Worm (Caenorhabditis elegans): Measurements from ENCODE around the gene smim-14.

smim-14 gene

DNA sequence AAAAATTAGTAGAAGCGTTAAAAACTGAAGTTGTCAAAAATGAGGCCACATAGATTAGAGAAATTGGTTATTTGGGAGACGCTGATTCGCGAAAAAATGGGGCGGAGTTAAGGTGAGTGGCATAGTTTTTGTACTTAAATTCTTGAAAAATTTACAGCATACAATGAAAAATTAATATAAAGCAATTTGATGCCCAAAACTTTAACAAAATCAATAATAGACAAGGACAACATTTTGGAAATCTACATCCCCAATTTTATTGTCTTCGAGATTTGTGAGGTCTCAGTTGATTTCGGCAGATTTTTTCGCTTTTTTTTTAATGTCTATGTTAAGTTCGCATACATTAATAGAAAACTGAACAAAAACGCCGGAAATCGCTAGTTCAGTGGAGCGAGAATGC is 6.7 kb upstream of the smim-14 start:
- TF ChIP-seq ref-1 (GFP tag; conservative IDR thresholded peaks at IDR 0.05) (no peak), flt-1 (GFP tag; IDR thresholded peaks at IDR 0.05) (0 out of 2 replicates have a peak, but pooled peaks have one; percentile 29), cog-1 (tag; optimal IDR thresholded peaks at IDR 0.05) (peak; percentile 66), klf-2 (GFP tag; conservative IDR thresholded peaks at IDR 0.05) (peak; percentile 56; the same call in 1 of the 2 replicates)

DNA sequence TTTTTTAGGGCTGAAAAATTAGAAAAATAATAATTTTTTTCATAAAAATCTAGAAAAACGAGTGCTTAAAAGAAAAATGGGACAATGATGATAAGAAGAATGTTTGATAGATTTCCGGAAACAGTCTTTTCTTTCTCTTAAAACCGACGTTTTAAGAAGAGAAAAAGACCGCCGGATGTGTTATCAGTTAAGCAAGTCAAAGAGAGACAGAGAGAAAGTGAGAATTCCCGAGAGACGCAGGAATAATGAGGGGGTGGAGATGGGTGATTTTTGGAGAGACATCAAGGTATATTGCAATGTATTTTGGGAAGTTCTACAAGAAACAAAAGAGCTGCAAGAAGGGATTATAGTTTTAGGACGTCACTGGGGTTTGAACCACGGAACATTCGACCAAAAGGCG is 6.0 kb upstream of the smim-14 start, which contains the start of gene C34C12.9:
TSS of gene C34C12.9 (minus strand) at position 16 of the 400 bp plus-strand sequence.
- TF ChIP-seq tab-1 (GFP tag; IDR thresholded peaks at IDR 0.05) (no peak), ztf-23 (GFP tag; IDR thresholded peaks at IDR 0.05) (no peak), ref-1 (GFP tag; conservative IDR thresholded peaks at IDR 0.05) (no peak), klf-2 (GFP tag; conservative IDR thresholded peaks at IDR 0.05) (no peak), ztf-29 (GFP tag; IDR thresholded peaks at IDR 0.05) (no peak), cog-1 (tag; optimal IDR thresholded peaks at IDR 0.05) (no peak)

DNA sequence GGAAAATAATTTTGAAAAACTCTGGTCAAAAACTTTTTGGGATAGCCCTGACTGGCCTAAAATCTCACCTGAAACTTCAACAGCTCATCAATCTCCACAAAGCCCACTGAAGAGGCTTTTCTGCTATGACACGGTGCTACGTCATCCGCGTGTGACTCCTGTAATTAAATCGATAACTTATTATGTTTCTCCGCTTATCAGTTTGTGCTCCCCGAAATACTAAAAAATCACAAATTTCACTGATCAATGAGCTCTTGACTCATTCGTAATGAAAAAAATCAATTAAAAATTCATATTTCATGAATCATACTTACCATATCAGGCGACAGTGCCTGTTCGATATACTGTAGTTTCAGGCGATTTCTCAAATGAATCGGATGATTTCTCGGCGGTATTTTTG is 5.5 kb upstream of the smim-14 start:
- TF ChIP-seq klf-2 (GFP tag; conservative IDR thresholded peaks at IDR 0.05), result no peak
- TF ChIP-seq cog-1 (tag; optimal IDR thresholded peaks at IDR 0.05), result no peak
- TF ChIP-seq T22C8.4 (GFP tag; IDR thresholded peaks at IDR 0.05), result no peak
- TF ChIP-seq tab-1 (GFP tag; IDR thresholded peaks at IDR 0.05), result no peak
- TF ChIP-seq ref-1 (GFP tag; conservative IDR thresholded peaks at IDR 0.05), result no peak
- no peak for TF ChIP-seq flt-1 (GFP tag; IDR thresholded peaks at IDR 0.05)
- no peak for TF ChIP-seq med-1 (GFP tag; optimal IDR thresholded peaks at IDR 0.05; ENCODE audit: insufficient read depth)
- no peak for TF ChIP-seq ztf-29 (GFP tag; IDR thresholded peaks at IDR 0.05)
- no peak for TF ChIP-seq ztf-23 (GFP tag; IDR thresholded peaks at IDR 0.05)

DNA sequence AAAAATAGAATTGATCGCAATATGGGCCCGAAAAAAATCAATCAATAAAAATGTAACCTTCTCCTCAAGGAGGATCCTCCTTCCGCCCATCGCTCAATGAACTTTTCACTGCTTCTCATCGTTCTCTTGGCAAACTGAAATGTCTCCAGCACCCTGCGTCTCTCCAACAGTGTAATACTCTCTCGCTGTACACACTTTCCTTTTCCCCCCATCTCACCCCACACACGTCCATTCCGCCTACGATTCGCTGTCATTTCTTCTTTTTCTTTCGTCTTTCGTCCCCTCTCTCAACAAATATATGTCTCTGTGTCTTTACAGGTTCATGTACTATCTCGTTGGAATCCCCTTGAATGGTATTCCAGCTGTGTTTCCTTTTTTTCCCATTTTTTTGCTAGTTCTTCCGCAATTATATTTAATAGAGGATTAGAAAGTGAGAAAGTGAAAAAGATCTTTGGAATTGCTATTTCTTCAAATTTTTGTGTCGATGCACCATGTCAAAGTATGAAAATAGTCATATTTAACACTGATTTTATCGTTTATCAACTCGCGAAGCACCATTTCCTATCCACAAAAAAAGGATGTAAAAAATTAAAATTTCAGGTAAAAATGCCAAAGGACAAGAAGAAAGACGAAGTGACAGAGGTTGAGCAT is 2.0 kb upstream of the smim-14 start, which contains the start of gene rsu-1:
TSS of gene rsu-1 (plus strand) at position 601 of the 651 bp plus-strand sequence.
- TF ChIP-seq tab-1 (GFP tag; IDR thresholded peaks at IDR 0.05) (no peak), cog-1 (tag; optimal IDR thresholded peaks at IDR 0.05) (peak; percentile 26), T22C8.4 (GFP tag; IDR thresholded peaks at IDR 0.05) (peak; percentile 51)

DNA sequence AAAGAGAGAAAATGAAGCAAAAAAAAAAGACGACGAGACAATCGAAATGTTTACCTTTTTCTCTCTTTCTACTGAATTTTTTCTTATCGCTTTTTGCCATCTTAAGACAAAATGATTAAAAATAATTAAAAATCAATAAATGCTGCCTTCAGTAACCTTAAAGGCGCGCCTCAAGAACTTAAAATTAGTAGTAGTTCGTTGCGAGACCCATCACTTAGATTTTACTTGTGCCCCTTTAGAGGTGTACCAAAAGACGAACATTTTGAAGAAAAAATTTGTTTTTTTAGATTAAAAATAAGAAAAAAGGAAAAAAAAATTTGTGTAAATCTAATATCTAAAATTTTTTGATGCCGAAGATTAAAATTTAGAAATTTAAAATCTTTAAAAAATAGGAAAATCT is 1.4 kb upstream of the smim-14 start:
- no peak for TF ChIP-seq ztf-29 (GFP tag; IDR thresholded peaks at IDR 0.05)
- no peak for TF ChIP-seq T22C8.4 (GFP tag; IDR thresholded peaks at IDR 0.05)
- TF ChIP-seq klf-2 (GFP tag; conservative IDR thresholded peaks at IDR 0.05), result no peak
- TF ChIP-seq tab-1 (GFP tag; IDR thresholded peaks at IDR 0.05), result no peak
- TF ChIP-seq ztf-23 (GFP tag; IDR thresholded peaks at IDR 0.05), result no peak
- TF ChIP-seq ref-1 (GFP tag; conservative IDR thresholded peaks at IDR 0.05), result no peak
- TF ChIP-seq med-1 (GFP tag; optimal IDR thresholded peaks at IDR 0.05; ENCODE audit: insufficient read depth), result no peak
- no peak for TF ChIP-seq flt-1 (GFP tag; IDR thresholded peaks at IDR 0.05)

DNA sequence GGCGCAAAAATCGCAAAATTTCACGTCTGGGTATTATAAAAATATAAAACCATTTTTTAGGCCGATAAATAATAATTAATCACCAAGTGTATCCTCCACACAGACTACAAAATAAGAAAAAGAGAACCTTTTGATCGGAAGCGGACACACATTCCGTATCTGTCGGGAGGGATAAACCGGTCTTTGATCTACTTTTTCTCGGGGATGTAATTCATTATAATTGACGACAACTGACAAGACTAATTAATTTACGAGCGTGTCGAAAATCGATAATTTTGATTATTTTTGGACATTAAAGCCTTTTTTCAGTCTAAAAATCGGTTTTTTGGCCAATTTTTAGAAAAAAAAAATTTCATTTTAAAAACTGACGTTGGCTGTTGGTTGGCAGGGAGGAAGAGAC is 887 bp upstream of the smim-14 start:
- no peak for TF ChIP-seq cog-1 (tag; optimal IDR thresholded peaks at IDR 0.05)
- TF ChIP-seq ztf-29 (GFP tag; IDR thresholded peaks at IDR 0.05), result no peak
- no peak for TF ChIP-seq tab-1 (GFP tag; IDR thresholded peaks at IDR 0.05)
- TF ChIP-seq T22C8.4 (GFP tag; IDR thresholded peaks at IDR 0.05), result no peak
- no peak for TF ChIP-seq flt-1 (GFP tag; IDR thresholded peaks at IDR 0.05)
- no peak for TF ChIP-seq klf-2 (GFP tag; conservative IDR thresholded peaks at IDR 0.05)
- no peak for TF ChIP-seq ref-1 (GFP tag; conservative IDR thresholded peaks at IDR 0.05)

DNA sequence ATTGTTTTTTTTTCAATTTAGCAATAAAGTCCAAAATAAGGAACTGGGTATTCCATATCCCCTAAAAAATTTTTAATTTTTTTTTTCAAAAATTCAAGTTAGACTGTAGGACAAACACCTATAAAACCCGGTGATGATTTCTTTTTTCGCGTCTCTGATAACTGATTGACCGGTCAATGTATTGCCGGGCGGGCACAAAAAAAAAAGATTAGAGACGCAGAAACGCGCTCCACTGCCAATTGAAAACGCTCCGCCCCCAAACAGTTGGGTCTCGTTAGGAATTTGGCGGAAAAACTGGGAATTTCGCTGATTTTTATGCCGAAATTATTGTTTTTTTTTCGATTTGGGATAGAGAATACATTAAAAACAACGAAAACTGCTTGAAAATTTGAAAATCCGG is 1.2 kb downstream of the smim-14 start:
- TF ChIP-seq ztf-23 (GFP tag; IDR thresholded peaks at IDR 0.05) (no peak), klf-2 (GFP tag; conservative IDR thresholded peaks at IDR 0.05) (no peak), ref-1 (GFP tag; conservative IDR thresholded peaks at IDR 0.05) (no peak), cog-1 (tag; optimal IDR thresholded peaks at IDR 0.05) (no peak), ztf-29 (GFP tag; IDR thresholded peaks at IDR 0.05) (no peak), flt-1 (GFP tag; IDR thresholded peaks at IDR 0.05) (no peak)

DNA sequence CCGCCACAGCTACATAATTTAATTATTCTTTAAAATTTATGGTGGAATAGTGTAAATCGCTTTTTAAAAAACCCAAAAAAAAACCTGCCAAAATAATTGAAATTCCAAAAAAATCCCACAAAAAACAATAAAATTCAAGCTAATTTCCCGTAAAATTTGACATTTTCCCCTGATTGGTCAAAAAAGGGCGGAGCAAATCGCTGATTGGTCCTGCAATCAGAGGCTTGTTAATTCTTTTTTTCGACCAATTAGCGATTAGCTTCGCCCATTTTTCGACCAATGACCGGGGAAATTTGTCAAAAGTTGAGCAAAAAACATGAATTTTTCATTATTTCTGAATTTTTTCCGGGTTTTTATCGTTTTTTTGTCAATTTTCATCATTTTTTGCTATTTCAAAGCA is 2.5 kb downstream of the smim-14 start:
- no peak for TF ChIP-seq tab-1 (GFP tag; IDR thresholded peaks at IDR 0.05)
- TF ChIP-seq cog-1 (tag; optimal IDR thresholded peaks at IDR 0.05), result no peak
- no peak for TF ChIP-seq klf-2 (GFP tag; conservative IDR thresholded peaks at IDR 0.05)
- no peak for TF ChIP-seq T22C8.4 (GFP tag; IDR thresholded peaks at IDR 0.05)
- no peak for TF ChIP-seq ref-1 (GFP tag; conservative IDR thresholded peaks at IDR 0.05)
- no peak for TF ChIP-seq flt-1 (GFP tag; IDR thresholded peaks at IDR 0.05)
- no peak for TF ChIP-seq med-1 (GFP tag; optimal IDR thresholded peaks at IDR 0.05; ENCODE audit: insufficient read depth)
- no peak for TF ChIP-seq ztf-23 (GFP tag; IDR thresholded peaks at IDR 0.05)

DNA sequence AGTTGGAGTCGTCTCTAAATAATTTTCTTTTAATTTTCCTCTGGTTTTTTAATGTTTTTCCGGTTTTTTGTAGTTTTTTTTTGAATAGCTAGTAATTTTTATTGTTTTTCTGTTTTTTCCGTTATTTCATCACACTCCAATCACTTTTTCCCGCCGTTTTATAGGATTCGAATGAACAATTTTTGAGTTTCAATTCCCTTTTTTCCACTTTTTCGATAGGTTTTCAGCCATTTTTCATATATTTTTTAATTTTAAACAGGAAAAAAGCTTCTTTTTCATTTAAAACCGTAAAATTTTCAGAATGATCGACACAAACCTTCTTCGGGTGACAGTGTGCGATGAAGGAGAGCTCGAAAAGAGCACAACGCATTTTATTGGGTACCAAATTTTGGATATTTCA is 8.1 kb downstream of the smim-14 start, which contains the start of gene pph-6:
TSS of gene pph-6 (plus strand) at position 301 of the 400 bp plus-strand sequence.
- TF ChIP-seq tab-1 (GFP tag; IDR thresholded peaks at IDR 0.05), result no peak
- TF ChIP-seq klf-2 (GFP tag; conservative IDR thresholded peaks at IDR 0.05), result no peak
- no peak for TF ChIP-seq ztf-29 (GFP tag; IDR thresholded peaks at IDR 0.05)
- TF ChIP-seq T22C8.4 (GFP tag; IDR thresholded peaks at IDR 0.05), result no peak
- TF ChIP-seq med-1 (GFP tag; optimal IDR thresholded peaks at IDR 0.05; ENCODE audit: insufficient read depth), result no peak
- no peak for TF ChIP-seq ref-1 (GFP tag; conservative IDR thresholded peaks at IDR 0.05)
- no peak for TF ChIP-seq ztf-23 (GFP tag; IDR thresholded peaks at IDR 0.05)
- TF ChIP-seq flt-1 (GFP tag; IDR thresholded peaks at IDR 0.05), result no peak
- no peak for TF ChIP-seq cog-1 (tag; optimal IDR thresholded peaks at IDR 0.05)

DNA sequence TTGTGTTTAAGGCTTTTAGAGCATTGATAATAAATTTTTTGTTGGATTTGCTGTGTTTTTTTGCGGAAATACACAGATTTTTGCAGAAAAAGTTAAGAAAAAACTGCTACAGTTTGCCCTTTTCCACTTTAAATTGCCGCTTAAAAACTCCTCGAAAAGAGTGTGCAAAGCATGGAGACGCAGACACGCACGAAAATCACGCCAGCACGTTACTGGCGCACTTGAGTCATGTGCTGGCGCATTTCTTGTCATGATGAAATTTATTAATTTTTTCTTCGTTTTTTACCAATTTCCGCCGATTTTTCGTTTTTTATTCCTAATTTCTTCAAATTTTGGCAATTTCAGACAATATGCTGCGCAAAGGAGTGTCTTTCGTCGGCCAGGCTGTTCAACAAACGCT is 9.5 kb downstream of the smim-14 start, which contains the start of gene C34C12.8:
TSS of gene C34C12.8 (plus strand) at position 346 of the 400 bp plus-strand sequence.
- TF ChIP-seq ref-1 (GFP tag; conservative IDR thresholded peaks at IDR 0.05) (no peak), cog-1 (tag; optimal IDR thresholded peaks at IDR 0.05) (peak; percentile 46), ztf-23 (GFP tag; IDR thresholded peaks at IDR 0.05) (peak; percentile 66; the same call in 1 of the 2 replicates), flt-1 (GFP tag; IDR thresholded peaks at IDR 0.05) (peak; percentile 70; the same call in 1 of the 2 replicates)

All from whole organism, midembryonic.